Worm (Caenorhabditis elegans) whole organism, young adult: ENCODE results near the gene R10E9.4.
A peak's percentile ranks its signal among the peaks of the same experiment; 100 is the strongest.

Experiments used
- B0336.3 ChIP-seq: fragments of 200-800 bp; sonication (Bioruptor generic); IDR thresholded peaks from 2 replicates; pipeline ENCODE4 v1.3.6; 2022; ENCODE audit warnings: missing genetic modification characterization, missing compliant biosample characterization
- C06A6.2 ChIP-seq: fragments of 200-800 bp; sonication (Bioruptor generic); conservative IDR thresholded peaks from 2 replicates; pipeline ENCODE4 v1.3.6; 2022; ENCODE audit warnings: missing genetic modification characterization, missing compliant biosample characterization
- F22D6.2 ChIP-seq: sonication (generic microtip); optimal IDR thresholded peaks from 2 replicates; lab custom pipeline; 2016; ENCODE audit warnings: mild to moderate bottlenecking, missing genetic modification characterization, missing compliant biosample characterization
- F52B5.7 ChIP-seq: sonication (generic microtip); optimal IDR thresholded peaks from 2 replicates; lab custom pipeline; 2016; ENCODE audit warnings: mild to moderate bottlenecking, missing genetic modification characterization, missing compliant biosample characterization
- K11D2.4 ChIP-seq: fragments of 200-800 bp; sonication (Bioruptor generic); IDR thresholded peaks from 2 replicates; pipeline ENCODE4 v1.3.6; 2022; ENCODE audit warnings: missing genetic modification reagents, missing genetic modification characterization, missing compliant biosample characterization
- K12H6.12 ChIP-seq: fragments of 200-800 bp; sonication (Bioruptor generic); optimal IDR thresholded peaks from 2 replicates; lab custom pipeline; 2018; ENCODE audit warnings: mild to moderate bottlenecking, missing genetic modification characterization, missing compliant biosample characterization
- Y53F4B.3 ChIP-seq: fragments of 200-800 bp; sonication (Bioruptor generic); IDR thresholded peaks from 2 replicates; pipeline ENCODE4 v1.3.6; 2022; ENCODE audit warnings: missing genetic modification reagents, missing genetic modification characterization, missing compliant biosample characterization
- Y56A3A.18 ChIP-seq: fragments of 200-800 bp; sonication (Bioruptor generic); IDR thresholded peaks from 2 replicates; pipeline ENCODE4 v1.3.6; 2022; ENCODE audit warnings: missing genetic modification reagents, missing genetic modification characterization, missing compliant biosample characterization
- ama-1 ChIP-seq, 3 experiments: fragments of 150-350 bp in 1 of 3; sonication (generic microtip) in 2 of 3; optimal IDR thresholded peaks; 2 replicates each; lab custom pipeline; 2014 to 2018; ENCODE audit warnings: missing biosample characterization in 2 of 3, missing genetic modification characterization in 2 of 3, missing genetic modification reagents in 2 of 3
- attf-5 ChIP-seq: fragments of 200-800 bp; sonication (Bioruptor generic); optimal IDR thresholded peaks from 2 replicates; lab custom pipeline; 2018; ENCODE audit warnings: mild to moderate bottlenecking, missing genetic modification characterization, missing compliant biosample characterization
- cebp-1 ChIP-seq, 2 experiments: fragments of 200-800 bp in 1 of 2; sonication (Bioruptor generic) in 1 of 2; sonication (generic microtip) in 1 of 2; IDR thresholded peaks in 1 of 2; optimal IDR thresholded peaks in 1 of 2; 2 replicates each; pipeline versions ENCODE4 v1.3.6 to Lab custom; 2017 to 2022; ENCODE audit warnings: missing compliant biosample characterization in 2 of 2, missing genetic modification characterization in 2 of 2, mild to moderate bottlenecking in 1 of 2, missing genetic modification reagents in 1 of 2, moderate library complexity in 1 of 2
- ceh-100 ChIP-seq: fragments of 200-800 bp; sonication (Bioruptor generic); IDR thresholded peaks from 2 replicates; pipeline ENCODE4 v1.3.6; 2022; ENCODE audit warnings: missing genetic modification reagents, missing genetic modification characterization, missing compliant biosample characterization
- ceh-27 ChIP-seq: fragments of 200-800 bp; sonication (Bioruptor generic); optimal IDR thresholded peaks from 2 replicates; lab custom pipeline; 2018; ENCODE audit warnings: mild to moderate bottlenecking, missing genetic modification characterization, moderate library complexity, missing compliant biosample characterization
- chd-7 ChIP-seq: sonication (generic microtip); optimal IDR thresholded peaks from 2 replicates; lab custom pipeline; 2016; ENCODE audit warnings: mild to moderate bottlenecking, missing genetic modification characterization, moderate library complexity, missing compliant biosample characterization
- dox-1 ChIP-seq: fragments of 200-800 bp; sonication (Bioruptor generic); IDR thresholded peaks from 2 replicates; pipeline ENCODE4 v1.3.6; 2022; ENCODE audit warnings: missing genetic modification reagents, missing genetic modification characterization, missing compliant biosample characterization
- dpff-1 ChIP-seq: sonication (generic microtip); optimal IDR thresholded peaks from 2 replicates; lab custom pipeline; 2017; ENCODE audit warnings: mild to moderate bottlenecking, missing genetic modification characterization, missing compliant biosample characterization
- dpl-1 ChIP-seq: fragments of 150-350 bp; optimal IDR thresholded peaks from 2 replicates; lab custom pipeline; 2014; ENCODE audit warnings: missing biosample characterization, missing genetic modification reagents, missing genetic modification characterization
- efl-1 ChIP-seq: fragments of 150-350 bp; optimal IDR thresholded peaks from 2 replicates; lab custom pipeline; 2014; ENCODE audit warnings: missing biosample characterization, missing genetic modification reagents, missing genetic modification characterization
- egrh-3 ChIP-seq: fragments of 200-800 bp; sonication (Bioruptor generic); IDR thresholded peaks from 2 replicates; pipeline ENCODE4 v1.3.6; 2022; ENCODE audit warnings: missing genetic modification reagents, missing genetic modification characterization, missing compliant biosample characterization
- hmg-1.2 ChIP-seq: fragments of 200-800 bp; sonication (Bioruptor generic); IDR thresholded peaks from 2 replicates; pipeline ENCODE4 v1.3.6; 2022; ENCODE audit warnings: missing genetic modification reagents, missing genetic modification characterization, missing compliant biosample characterization
- let-607 ChIP-seq, 2 experiments: fragments of 200-800 bp in 1 of 2; sonication (Bioruptor generic) in 1 of 2; sonication (generic microtip) in 1 of 2; optimal IDR thresholded peaks; 2 replicates each; lab custom pipeline; 2016 to 2018; ENCODE audit warnings: mild to moderate bottlenecking in 2 of 2, missing compliant biosample characterization in 2 of 2, missing genetic modification characterization in 2 of 2, moderate library complexity in 2 of 2, missing genotype in 1 of 2
- lin-26 ChIP-seq: fragments of 200-800 bp; sonication (Bioruptor generic); IDR thresholded peaks from 2 replicates; pipeline ENCODE4 v1.3.6; 2022; ENCODE audit warnings: missing genetic modification reagents, missing genetic modification characterization, missing compliant biosample characterization
- lin-35 ChIP-seq, 3 experiments: fragments of 150-350 bp in 2 of 3; sonication (generic microtip) in 1 of 3; optimal IDR thresholded peaks; 2 replicates each; lab custom pipeline; 2014 to 2018; ENCODE audit warnings: missing biosample characterization in 3 of 3, missing genetic modification characterization in 3 of 3, missing genetic modification reagents in 3 of 3
- lin-40 ChIP-seq: sonication (generic microtip); optimal IDR thresholded peaks from 2 replicates; lab custom pipeline; 2016; ENCODE audit warnings: missing genetic modification characterization, mild to moderate bottlenecking, missing compliant biosample characterization, missing genotype, missing genetic modification reagents
- lin-54 ChIP-seq: fragments of 200-800 bp; sonication (Bioruptor generic); optimal IDR thresholded peaks from 2 replicates; lab custom pipeline; 2018; ENCODE audit warnings: mild to moderate bottlenecking, missing genetic modification characterization, missing compliant biosample characterization
- madf-10 ChIP-seq: sonication (generic microtip); optimal IDR thresholded peaks from 2 replicates; lab custom pipeline; 2016; ENCODE audit warnings: mild to moderate bottlenecking, missing genetic modification characterization, missing compliant biosample characterization
- madf-6 ChIP-seq: fragments of 200-800 bp; sonication (Bioruptor generic); IDR thresholded peaks from 2 replicates; pipeline ENCODE4 v1.3.6; 2022; ENCODE audit warnings: missing genetic modification reagents, missing genetic modification characterization, missing compliant biosample characterization
- madf-8 ChIP-seq: fragments of 200-800 bp; sonication (Bioruptor generic); conservative IDR thresholded peaks from 2 replicates; pipeline ENCODE4 v1.3.6; 2022; ENCODE audit warnings: missing genetic modification reagents, missing genetic modification characterization, missing compliant biosample characterization
- nfya-2 ChIP-seq: fragments of 200-800 bp; sonication (Bioruptor generic); IDR thresholded peaks from 2 replicates; pipeline ENCODE4 v1.3.6; 2022; ENCODE audit warnings: missing genetic modification reagents, missing genetic modification characterization, missing compliant biosample characterization
- nfyb-1 ChIP-seq: fragments of 200-800 bp; sonication (Bioruptor generic); IDR thresholded peaks from 2 replicates; pipeline ENCODE4 v1.3.6; 2022; ENCODE audit warnings: missing genetic modification reagents, missing genetic modification characterization, missing compliant biosample characterization
- nhr-120 ChIP-seq: fragments of 200-800 bp; sonication (Bioruptor generic); IDR thresholded peaks from 2 replicates; pipeline ENCODE4 v1.3.6; 2022; ENCODE audit warnings: missing genetic modification characterization, missing compliant biosample characterization
- nhr-80 ChIP-seq: sonication (generic microtip); optimal IDR thresholded peaks from 2 replicates; lab custom pipeline; 2016; ENCODE audit warnings: missing genetic modification characterization, missing compliant biosample characterization
- pbrm-1 ChIP-seq: fragments of 200-800 bp; sonication (Bioruptor generic); IDR thresholded peaks from 2 replicates; pipeline ENCODE4 v1.3.6; 2022; ENCODE audit warnings: missing genetic modification reagents, missing genetic modification characterization, missing compliant biosample characterization
- repo-1 ChIP-seq: sonication (generic microtip); optimal IDR thresholded peaks from 2 replicates; lab custom pipeline; 2017; ENCODE audit warnings: mild to moderate bottlenecking, missing genetic modification characterization, missing compliant biosample characterization
- sdz-38 ChIP-seq: sonication (generic microtip); optimal IDR thresholded peaks from 2 replicates; lab custom pipeline; 2016; ENCODE audit warnings: missing genotype, missing genetic modification characterization, missing compliant biosample characterization
- snpc-4 ChIP-seq, 5 experiments: fragments of 150-350 bp in 1 of 5; sonication (generic microtip) in 4 of 5; optimal IDR thresholded peaks; 2 replicates each; lab custom pipeline; 2014 to 2018; ENCODE audit warnings: missing genetic modification characterization in 5 of 5, missing biosample characterization in 3 of 5, antibody characterized with exemption in 2 of 5, mild to moderate bottlenecking in 2 of 5, missing compliant biosample characterization in 2 of 5, missing genotype in 2 of 5, moderate library complexity in 2 of 5, missing genetic modification reagents in 1 of 5
- somi-1 ChIP-seq: fragments of 200-800 bp; sonication (Bioruptor generic); optimal IDR thresholded peaks from 2 replicates; lab custom pipeline; 2018; ENCODE audit warnings: mild to moderate bottlenecking, missing genetic modification characterization, missing compliant biosample characterization
- tbp1 ChIP-seq: fragments of 200-800 bp; sonication (Bioruptor generic); optimal IDR thresholded peaks from 2 replicates; lab custom pipeline; 2018; ENCODE audit warnings: mild to moderate bottlenecking, missing genetic modification characterization, missing compliant biosample characterization
- tlf-1 ChIP-seq: fragments of 200-800 bp; sonication (Bioruptor generic); optimal IDR thresholded peaks from 2 replicates; lab custom pipeline; 2018; ENCODE audit warnings: mild to moderate bottlenecking, missing genetic modification characterization, missing compliant biosample characterization
- zfh-2 ChIP-seq: fragments of 200-800 bp; sonication (Bioruptor generic); conservative IDR thresholded peaks from 2 replicates; pipeline ENCODE4 v1.3.6; 2022; ENCODE audit warnings: missing genetic modification reagents, missing genetic modification characterization, missing compliant biosample characterization
- ztf-26 ChIP-seq: sonication (generic microtip); optimal IDR thresholded peaks from 2 replicates; lab custom pipeline; 2017; ENCODE audit warnings: missing genetic modification characterization, missing compliant biosample characterization

The R10E9.4 gene

DNA sequence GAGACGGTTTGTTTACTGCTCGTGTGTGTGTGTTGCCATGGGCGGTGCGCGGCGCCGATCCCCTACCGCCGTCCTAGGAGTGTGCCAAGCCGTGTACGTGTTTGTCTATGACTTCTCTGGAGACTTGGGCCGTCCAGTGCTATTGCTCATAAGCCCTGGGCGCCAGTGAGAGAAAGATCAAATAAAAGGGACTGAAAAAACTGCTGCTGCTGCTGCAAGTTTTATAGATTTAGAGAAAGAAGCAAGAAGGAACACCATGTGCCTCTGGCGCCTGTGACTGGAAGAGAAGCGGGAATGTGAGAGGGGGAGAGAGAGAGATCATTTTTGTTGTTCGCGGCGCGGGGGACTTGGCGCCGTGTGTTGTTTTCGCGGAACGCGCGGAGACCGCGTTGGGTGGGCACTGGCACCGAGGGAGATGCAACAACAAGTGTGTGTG, 11.5 kb upstream of the R10E9.4 start:
- TF ChIP-seq Y53F4B.3 (GFP tag; lab: Robert Waterston, UW) (no peak), zfh-2 (peak; percentile 95), sdz-38 (no peak), efl-1 (peak; percentile 65), F52B5.7 (tag; lab: Kevin White, UChicago) (peak; percentile 19), repo-1 (tag; lab: Kevin White, UChicago) (no peak), K12H6.12 (tag; lab: Kevin White, UChicago) (peak; percentile 80), hmg-1.2 (GFP tag; lab: Robert Waterston, UW) (peak; percentile 32; the same call in 1 of the 2 replicates), attf-5 (GFP tag; lab: Kevin White, UChicago) (peak; percentile 11), lin-26 (GFP tag; lab: Robert Waterston, UW) (peak; percentile 32; the same call in 1 of the 2 replicates), cebp-1 (GFP tag; IDR thresholded peaks at IDR 0.05; lab: Robert Waterston, UW) (no peak), cebp-1 (tag; optimal IDR thresholded peaks at IDR 0.05; lab: Kevin White, UChicago) (peak; percentile 30), ama-1 (optimal IDR thresholded peaks at IDR 0.05; lab: Kevin White, UChicago) (no peak), ama-1 (GFP tag; optimal IDR thresholded peaks at IDR 0.05; lab: Kevin White, UChicago) (no peak), lin-35 (GFP tag; optimal IDR thresholded peaks at IDR 0.05; lab: Kevin White, UChicago) (no peak), lin-54 (GFP tag; lab: Kevin White, UChicago) (peak; percentile 2), egrh-3 (GFP tag; lab: Robert Waterston, UW) (peak; percentile 50; the same call in 1 of the 2 replicates), dox-1 (GFP tag; lab: Robert Waterston, UW) (peak; percentile 46; the same call in 1 of the 2 replicates), nhr-120 (GFP tag; lab: Robert Waterston, UW) (0 out of 2 replicates have a peak, but pooled peaks have one; percentile 15), madf-8 (GFP tag; lab: Robert Waterston, UW) (peak; percentile 38; the same call in 1 of the 2 replicates), madf-6 (GFP tag; lab: Robert Waterston, UW) (peak; percentile 68; the same call in 1 of the 2 replicates)

DNA sequence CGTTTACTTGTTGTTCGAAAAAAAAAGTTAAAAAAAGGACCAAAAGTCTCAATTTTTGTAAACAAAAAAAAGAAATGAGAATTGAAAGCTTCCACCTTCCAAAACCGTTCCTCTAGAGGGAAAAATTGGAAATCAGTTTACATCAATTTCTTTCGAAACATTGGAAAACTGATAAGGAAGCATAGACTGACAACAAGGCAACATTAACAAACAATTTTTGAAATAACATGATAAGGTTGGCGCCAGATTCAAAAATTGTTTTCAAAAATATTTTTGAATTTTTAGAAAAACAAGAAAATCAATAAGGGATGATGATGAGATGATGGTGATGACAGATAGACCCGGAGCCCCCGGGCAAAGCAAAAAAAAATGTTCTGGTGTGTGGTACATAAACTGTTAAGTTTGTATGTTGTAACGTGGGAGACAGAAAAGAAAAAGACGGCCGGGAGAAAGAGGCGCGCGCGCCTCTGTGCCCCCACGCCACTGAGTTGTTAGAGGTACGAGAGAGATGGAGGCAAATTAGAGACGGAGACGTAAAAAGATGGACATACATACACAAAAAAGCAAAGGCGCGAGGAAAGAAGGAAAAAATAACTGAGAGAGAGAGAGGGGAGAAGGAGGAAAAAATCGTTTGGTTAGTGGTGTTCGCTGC, 7.5 kb upstream of the R10E9.4 start:
- TF ChIP-seq B0336.3 (GFP tag; lab: Robert Waterston, UW) (peak; percentile 54; the same call in 1 of the 2 replicates), cebp-1 (GFP tag; IDR thresholded peaks at IDR 0.05; lab: Robert Waterston, UW) (peak; percentile 25; the same call in 1 of the 2 replicates), cebp-1 (tag; optimal IDR thresholded peaks at IDR 0.05; lab: Kevin White, UChicago) (peak; percentile 67), lin-40 (peak; percentile 69), dpl-1 (GFP tag; lab: Kevin White, UChicago) (no peak), F22D6.2 (no peak), dpff-1 (tag; lab: Kevin White, UChicago) (no peak), madf-10 (tag; lab: Kevin White, UChicago) (peak; percentile 36), lin-54 (GFP tag; lab: Kevin White, UChicago) (peak; percentile 37), C06A6.2 (GFP tag; lab: Robert Waterston, UW) (0 out of 2 replicates have a peak, but pooled peaks have one; percentile 47), hmg-1.2 (GFP tag; lab: Robert Waterston, UW) (peak; percentile 83; the same call in 1 of the 2 replicates), snpc-4 (GFP tag; optimal IDR thresholded peaks at IDR 0.05; lab: Kevin White, UChicago) (no peak), snpc-4 (tag; optimal IDR thresholded peaks at IDR 0.05; lab: Kevin White, UChicago) (peak in 3 of 4 experiments; percentile 13 to 31 (median 21)), nhr-80 (tag; lab: Kevin White, UChicago) (peak; percentile 70), let-607 (tag; optimal IDR thresholded peaks at IDR 0.05; lab: Kevin White, UChicago) (peak in 1 of 2 experiments; percentile 49), madf-6 (GFP tag; lab: Robert Waterston, UW) (0 out of 2 replicates have a peak, but pooled peaks have one; percentile 24), zfh-2 (peak; percentile 88), repo-1 (tag; lab: Kevin White, UChicago) (peak; percentile 57), pbrm-1 (GFP tag; lab: Robert Waterston, UW) (0 out of 2 replicates have a peak, but pooled peaks have one; percentile 21), K12H6.12 (tag; lab: Kevin White, UChicago) (peak; percentile 69), efl-1 (peak; percentile 5), K11D2.4 (GFP tag; lab: Robert Waterston, UW) (peak; percentile 71; the same call in 1 of the 2 replicates), somi-1 (GFP tag; lab: Kevin White, UChicago) (peak; percentile 3), tbp1 (peak; percentile 27), ztf-26 (tag; lab: Kevin White, UChicago) (peak; percentile 58), nfya-2 (GFP tag; lab: Robert Waterston, UW) (no peak), Y56A3A.18 (GFP tag; lab: Robert Waterston, UW) (no peak), chd-7 (tag; lab: Kevin White, UChicago) (peak; percentile 40), tlf-1 (GFP tag; lab: Kevin White, UChicago) (no peak), attf-5 (GFP tag; lab: Kevin White, UChicago) (peak; percentile 77), nfyb-1 (GFP tag; lab: Robert Waterston, UW) (peak; percentile 63; the same call in 1 of the 2 replicates), ceh-100 (no peak), ceh-27 (GFP tag; lab: Kevin White, UChicago) (peak; percentile 15), lin-26 (GFP tag; lab: Robert Waterston, UW) (0 out of 2 replicates have a peak, but pooled peaks have one; percentile 19)
